Fruit fly (Drosophila melanogaster) whole organism, embryonic: ENCODE measurements around the gene CG11437.

Source experiments
- Atf3 ChIP-seq: fragments of 200-800 bp; sonication (Bioruptor generic); optimal IDR thresholded peaks from 3 replicates; lab custom pipeline; 2016; ENCODE audit warnings: missing biosample characterization, missing genetic modification characterization
- CG12942 ChIP-seq: fragments of 200-800 bp; sonication (Bioruptor generic); optimal IDR thresholded peaks from 3 replicates; lab custom pipeline; 2016; ENCODE audit warnings: missing biosample characterization, missing genetic modification characterization
- CG1832 ChIP-seq: fragments of 200-800 bp; sonication (Bioruptor generic); optimal IDR thresholded peaks from 2 replicates; lab custom pipeline; 2017; ENCODE audit warnings: missing biosample characterization, mild to moderate bottlenecking, missing genetic modification characterization, inconsistent platforms
- CG7271 ChIP-seq: fragments of 200-800 bp; sonication (Bioruptor generic); optimal IDR thresholded peaks from 2 replicates; lab custom pipeline; 2018; ENCODE audit warnings: missing biosample characterization, mild to moderate bottlenecking, missing genetic modification characterization, moderate library complexity
- CG8944 ChIP-seq: fragments of 200-800 bp; sonication (Bioruptor generic); optimal IDR thresholded peaks from 3 replicates; lab custom pipeline; 2016; ENCODE audit warnings: missing biosample characterization, missing genetic modification characterization
- CG9876 ChIP-seq: fragments of 200-800 bp; sonication (Bioruptor generic); optimal IDR thresholded peaks from 2 replicates; lab custom pipeline; 2016; ENCODE audit warnings: missing biosample characterization, missing genetic modification characterization
- gem ChIP-seq: fragments of 200-800 bp; sonication (Bioruptor generic); optimal IDR thresholded peaks from 2 replicates; lab custom pipeline; 2019; ENCODE audit warnings: missing biosample characterization, mild to moderate bottlenecking, missing genetic modification characterization, moderate library complexity
- unpg ChIP-seq: fragments of 200-800 bp; sonication (Bioruptor generic); optimal IDR thresholded peaks from 3 replicates; lab custom pipeline; 2018; ENCODE audit warnings: missing biosample characterization, mild to moderate bottlenecking, missing genetic modification characterization, moderate library complexity

dm6 chr3L:22437111-22437510 lies 31.6 kb upstream of the CG11437 start:
- TF ChIP-seq CG9876 (GFP tag; lab: Kevin White, UChicago) (no peak), CG7271 (tag; lab: Kevin White, UChicago) (no peak), unpg (GFP tag; lab: Kevin White, UChicago) (no peak), Atf3 (GFP tag; lab: Kevin White, UChicago) (no peak), CG8944 (GFP tag; lab: Kevin White, UChicago) (no peak), gem (tag; lab: Kevin White, UChicago) (no peak), CG1832 (no peak), CG12942 (GFP tag; lab: Kevin White, UChicago) (no peak)
